Fruit fly (Drosophila melanogaster): ENCODE data around the gene wupA.

The wupA gene

dm6 chrX:18058108-18058507 is 58.6 kb downstream of the wupA start (continued):
- TF ChIP-seq Atf6 (GFP tag; IDR thresholded peaks at IDR 0.05) (no peak), CG10654 (GFP tag; optimal IDR thresholded peaks at IDR 0.05) (no peak), CG1602 (GFP tag; optimal IDR thresholded peaks at IDR 0.05) (no peak), CG18599 (GFP tag; optimal IDR thresholded peaks at IDR 0.05) (peak; percentile 66), Myb (GFP tag; optimal IDR thresholded peaks at IDR 0.05) (no peak), corto (GFP tag; optimal IDR thresholded peaks at IDR 0.05) (no peak), CG13424 (tag; optimal IDR thresholded peaks at IDR 0.05) (peak; percentile 26), bigmax (GFP tag; optimal IDR thresholded peaks at IDR 0.05) (no peak), grau (tag; optimal IDR thresholded peaks at IDR 0.05) (peak; percentile 26), peb (GFP tag; IDR thresholded peaks at IDR 0.05) (no peak), bab2 (GFP tag; optimal IDR thresholded peaks at IDR 0.05) (no peak), tx (GFP tag; optimal IDR thresholded peaks at IDR 0.05) (no peak), CG8765 (GFP tag; IDR thresholded peaks at IDR 0.05) (no peak), bowl (GFP tag; IDR thresholded peaks at IDR 0.05) (no peak), hkb (optimal IDR thresholded peaks at IDR 0.05) (no peak), hkb (GFP tag; IDR thresholded peaks at IDR 0.05) (no peak), ash1 (GFP tag; optimal IDR thresholded peaks at IDR 0.05) (no peak), CG11093 (GFP tag; IDR thresholded peaks at IDR 0.05) (no peak), Sry-β (GFP tag; optimal IDR thresholded peaks at IDR 0.05) (no peak), NC2β (GFP tag; optimal IDR thresholded peaks at IDR 0.05) (no peak), CG6791 (GFP tag; IDR thresholded peaks at IDR 0.05; ENCODE audit: partially characterized antibody) (no peak), hbn (GFP tag; IDR thresholded peaks at IDR 0.05; ENCODE audit: partially characterized antibody) (no peak), Mes4 (GFP tag; optimal IDR thresholded peaks at IDR 0.05) (no peak), Sry-δ (GFP tag; optimal IDR thresholded peaks at IDR 0.05) (no peak), her (GFP tag; optimal IDR thresholded peaks at IDR 0.05) (no peak), HLH54F (GFP tag; optimal IDR thresholded peaks at IDR 0.05) (no peak), mld (GFP tag; IDR thresholded peaks at IDR 0.05; ENCODE audit: partially characterized antibody) (no peak), Nf-YA (GFP tag; IDR thresholded peaks at IDR 0.05) (no peak), lbe (GFP tag; optimal IDR thresholded peaks at IDR 0.05) (no peak), lmd (GFP tag; IDR thresholded peaks at IDR 0.05) (no peak), CG14710 (tag; optimal IDR thresholded peaks at IDR 0.05) (no peak), CG12236 (GFP tag; optimal IDR thresholded peaks at IDR 0.05) (no peak), CTCF (GFP tag; optimal IDR thresholded peaks at IDR 0.05) (no peak), CG16863 (GFP tag; optimal IDR thresholded peaks at IDR 0.05) (no peak), emc (GFP tag; optimal IDR thresholded peaks at IDR 0.05) (no peak), kay (GFP tag; optimal IDR thresholded peaks at IDR 0.05) (no peak), Asciz (GFP tag; optimal IDR thresholded peaks at IDR 0.05) (no peak), Meics (GFP tag; optimal IDR thresholded peaks at IDR 0.05) (peak; percentile 31), bcd (GFP tag; optimal IDR thresholded peaks at IDR 0.05) (no peak), CG8290 (GFP tag; optimal IDR thresholded peaks at IDR 0.05) (no peak), CG8290 (tag; optimal IDR thresholded peaks at IDR 0.05) (no peak), gt (GFP tag; IDR thresholded peaks at IDR 0.05) (no peak)

- TF ChIP-seq CG7786 (GFP tag; optimal IDR thresholded peaks at IDR 0.05) (no peak), insv (GFP tag; optimal IDR thresholded peaks at IDR 0.05) (no peak), Drgx (GFP tag; IDR thresholded peaks at IDR 0.05) (0 out of 2 replicates have a peak, but pooled peaks have one; percentile 30)
Observed at dm6 chrX:18057202-18057601, 59.5 kb downstream of the wupA start.
